Worm (Caenorhabditis elegans) whole organism, L2 larva: ENCODE measurements around the gene pcs-1.

Experiments
- R02D3.7 ChIP-seq: fragments of 150-350 bp; optimal IDR thresholded peaks from 2 replicates; lab custom pipeline; 2014; ENCODE audit warnings: missing biosample characterization, missing genetic modification characterization
- ZK546.5 ChIP-seq: sonication (generic microtip); optimal IDR thresholded peaks from 2 replicates; lab custom pipeline; 2017; ENCODE audit warnings: missing biosample characterization, missing genetic modification characterization
- ceh-16 ChIP-seq: fragments of 150-350 bp; optimal IDR thresholded peaks from 2 replicates; lab custom pipeline; 2014; ENCODE audit warnings: missing biosample characterization, missing genetic modification characterization
- ceh-82 ChIP-seq: fragments of 150-350 bp; optimal IDR thresholded peaks from 2 replicates; lab custom pipeline; 2014; ENCODE audit warnings: missing biosample characterization, missing genetic modification characterization
- lin-11 ChIP-seq: fragments of 150-350 bp; sonication (generic microtip); optimal IDR thresholded peaks from 2 replicates; lab custom pipeline; 2014; ENCODE audit warnings: missing biosample characterization, missing genetic modification characterization, inconsistent platforms, mixed read lengths
- nhr-12 ChIP-seq: fragments of 150-350 bp; optimal IDR thresholded peaks from 2 replicates; lab custom pipeline; 2014; ENCODE audit warnings: missing biosample characterization, missing genetic modification characterization
- nhr-129 ChIP-seq: fragments of 150-350 bp; optimal IDR thresholded peaks from 2 replicates; lab custom pipeline; 2014; ENCODE audit warnings: missing biosample characterization, missing genetic modification characterization
- nhr-25 ChIP-seq: fragments of 150-350 bp; sonication (generic microtip); optimal IDR thresholded peaks from 3 replicates; lab custom pipeline; 2014; ENCODE audit warnings: missing biosample characterization, missing genetic modification characterization
- nhr-77 ChIP-seq: fragments of 150-350 bp; optimal IDR thresholded peaks from 2 replicates; lab custom pipeline; 2014; ENCODE audit warnings: missing biosample characterization, missing genetic modification characterization
- unc-62 ChIP-seq: fragments of 150-350 bp; optimal IDR thresholded peaks from 2 replicates; lab custom pipeline; 2014; ENCODE audit warnings: missing biosample characterization, missing genetic modification reagents, missing genetic modification characterization

- no peak for TF ChIP-seq nhr-77
- TF ChIP-seq nhr-25 (tag; lab: Kevin White, UChicago), result no peak
- no peak for TF ChIP-seq ZK546.5 (tag; lab: Kevin White, UChicago)
- no peak for TF ChIP-seq lin-11 (tag; lab: Kevin White, UChicago)
- TF ChIP-seq ceh-16 (tag; lab: Kevin White, UChicago), result no peak
- no peak for TF ChIP-seq ceh-82
- no peak for TF ChIP-seq unc-62
- no peak for TF ChIP-seq nhr-129
- no peak for TF ChIP-seq R02D3.7 (tag; lab: Kevin White, UChicago)
- TF ChIP-seq nhr-12 (tag; lab: Kevin White, UChicago), result no peak
Measured at ce11 chrII:11612034-11612723, 34.6 kb upstream of the pcs-1 start, which contains the start of gene F07A11.5.
